Worm (Caenorhabditis elegans) whole organism, L3 larva: Measurements from ENCODE around the gene pqn-29.

ENCODE experiments used
- R02D3.7 ChIP-seq: fragments of 150-350 bp; optimal IDR thresholded peaks from 2 replicates; lab custom pipeline; 2014; ENCODE audit warnings: missing biosample characterization, missing genetic modification characterization
- ZK546.5 ChIP-seq: sonication (generic microtip); optimal IDR thresholded peaks from 2 replicates; lab custom pipeline; 2017; ENCODE audit warnings: missing biosample characterization, missing genetic modification characterization
- ama-1 ChIP-seq: fragments of 150-350 bp; optimal IDR thresholded peaks from 2 replicates; lab custom pipeline; 2018
- ceh-16 ChIP-seq: sonication (generic microtip); optimal IDR thresholded peaks from 2 replicates; lab custom pipeline; 2017; ENCODE audit warnings: missing biosample characterization, missing genetic modification characterization
- ceh-9 ChIP-seq: sonication (generic microtip); optimal IDR thresholded peaks from 2 replicates; lab custom pipeline; 2018; ENCODE audit warnings: missing biosample characterization, missing genetic modification characterization
- daf-12 ChIP-seq: fragments of 150-350 bp; optimal IDR thresholded peaks from 2 replicates; lab custom pipeline; 2014; ENCODE audit warnings: missing biosample characterization, missing genetic modification reagents, missing genetic modification characterization
- egl-27 ChIP-seq: sonication (generic microtip); optimal IDR thresholded peaks from 4 replicates; lab custom pipeline; 2017; ENCODE audit warnings: missing biosample characterization, missing genetic modification reagents, missing genetic modification characterization
- egl-5 ChIP-seq: fragments of 150-350 bp; optimal IDR thresholded peaks from 2 replicates; lab custom pipeline; 2017; ENCODE audit warnings: missing biosample characterization, missing genetic modification reagents, missing genetic modification characterization, inconsistent platforms
- eor-1 ChIP-seq, 2 experiments: fragments of 150-350 bp; optimal IDR thresholded peaks; 2 replicates each; lab custom pipeline; 2014 to 2018; ENCODE audit warnings: missing biosample characterization in 2 of 2, missing genetic modification characterization in 2 of 2
- fkh-10 ChIP-seq: sonication (generic microtip); optimal IDR thresholded peaks from 2 replicates; lab custom pipeline; 2017; ENCODE audit warnings: missing biosample characterization, missing genetic modification reagents, missing genetic modification characterization
- jun-1 ChIP-seq: fragments of 150-350 bp; optimal IDR thresholded peaks from 2 replicates; lab custom pipeline; 2014; ENCODE audit warnings: missing biosample characterization, missing genetic modification reagents, missing genetic modification characterization
- lin-15B ChIP-seq: fragments of 150-350 bp; optimal IDR thresholded peaks from 2 replicates; lab custom pipeline; 2014; ENCODE audit warnings: missing biosample characterization, missing genetic modification characterization
- lsy-12 ChIP-seq: sonication (generic microtip); optimal IDR thresholded peaks from 2 replicates; lab custom pipeline; 2016; ENCODE audit warnings: mild to moderate bottlenecking, missing genetic modification characterization, missing compliant biosample characterization
- mml-1 ChIP-seq: fragments of 150-350 bp; sonication (generic microtip); optimal IDR thresholded peaks from 3 replicates; lab custom pipeline; 2014; ENCODE audit warnings: missing biosample characterization, missing genetic modification characterization
- nfya-1 ChIP-seq: sonication (generic microtip); optimal IDR thresholded peaks from 2 replicates; lab custom pipeline; 2017; ENCODE audit warnings: missing genetic modification characterization, mild to moderate bottlenecking, missing compliant biosample characterization, antibody characterized with exemption, moderate library complexity; ENCODE audit not compliant: insufficient read depth
- nhr-12 ChIP-seq: fragments of 150-350 bp; optimal IDR thresholded peaks from 2 replicates; lab custom pipeline; 2014; ENCODE audit warnings: missing biosample characterization, missing genetic modification characterization
- nhr-23 ChIP-seq: fragments of 150-350 bp; optimal IDR thresholded peaks from 2 replicates; lab custom pipeline; 2014; ENCODE audit warnings: missing biosample characterization, missing genetic modification reagents, missing genetic modification characterization
- nhr-237 ChIP-seq: fragments of 150-350 bp; optimal IDR thresholded peaks from 2 replicates; lab custom pipeline; 2014; ENCODE audit warnings: missing biosample characterization, missing genetic modification characterization
- nhr-28 ChIP-seq: fragments of 150-350 bp; optimal IDR thresholded peaks from 2 replicates; lab custom pipeline; 2014; ENCODE audit warnings: missing biosample characterization, missing genetic modification characterization
- nhr-43 ChIP-seq: sonication (generic microtip); optimal IDR thresholded peaks from 2 replicates; lab custom pipeline; 2016; ENCODE audit warnings: mild to moderate bottlenecking, missing genetic modification characterization, missing compliant biosample characterization; ENCODE audit not compliant: poor library complexity, severe bottlenecking
- nhr-67 ChIP-seq: fragments of 150-350 bp; optimal IDR thresholded peaks from 2 replicates; lab custom pipeline; 2014; ENCODE audit warnings: missing biosample characterization, missing genetic modification characterization
- nhr-76 ChIP-seq: fragments of 150-350 bp; sonication (generic microtip); optimal IDR thresholded peaks from 5 replicates; lab custom pipeline; 2014; ENCODE audit warnings: missing biosample characterization, missing genetic modification characterization
- nhr-77 ChIP-seq: fragments of 150-350 bp; optimal IDR thresholded peaks from 2 replicates; lab custom pipeline; 2014; ENCODE audit warnings: missing biosample characterization, missing genetic modification characterization
- pqm-1 ChIP-seq: fragments of 150-350 bp; optimal IDR thresholded peaks from 2 replicates; lab custom pipeline; 2017; ENCODE audit warnings: missing biosample characterization, missing genetic modification characterization, inconsistent platforms
- skn-1 ChIP-seq: fragments of 150-350 bp; optimal IDR thresholded peaks from 2 replicates; lab custom pipeline; 2014; ENCODE audit warnings: missing biosample characterization, missing genetic modification characterization
- snpc-4 ChIP-seq: fragments of 150-350 bp; optimal IDR thresholded peaks from 2 replicates; lab custom pipeline; 2014; ENCODE audit warnings: missing biosample characterization, missing genetic modification characterization
- tbx-2 ChIP-seq: sonication (generic microtip); optimal IDR thresholded peaks from 2 replicates; lab custom pipeline; 2016; ENCODE audit warnings: mild to moderate bottlenecking, missing genetic modification characterization, missing compliant biosample characterization
- unc-39 ChIP-seq: sonication (generic microtip); optimal IDR thresholded peaks from 4 replicates; lab custom pipeline; 2017; ENCODE audit warnings: missing biosample characterization, missing genetic modification characterization
- unc-62 ChIP-seq: fragments of 150-350 bp; sonication (generic microtip); optimal IDR thresholded peaks from 4 replicates; lab custom pipeline; 2014; ENCODE audit warnings: missing biosample characterization, missing genetic modification reagents, missing genetic modification characterization
- zag-1 ChIP-seq: fragments of 150-350 bp; optimal IDR thresholded peaks from 2 replicates; lab custom pipeline; 2014; ENCODE audit warnings: missing biosample characterization, missing genetic modification characterization
- ztf-4 ChIP-seq: fragments of 150-350 bp; optimal IDR thresholded peaks from 2 replicates; lab custom pipeline; 2014; ENCODE audit warnings: missing biosample characterization, missing genetic modification characterization

pqn-29 gene

ce11 chrIII:4595771-4596227, 50.3 kb downstream of the pqn-29 start, which contains the start of gene asb-1:
Gene asb-1, minus strand, starts transcription at chrIII:4595821.
- TF ChIP-seq jun-1 (tag; lab: Kevin White, UChicago) (no peak), R02D3.7 (tag; lab: Kevin White, UChicago) (no peak), pqm-1 (tag; lab: Kevin White, UChicago) (no peak), ceh-9 (tag; lab: Kevin White, UChicago) (no peak), eor-1 (tag; optimal IDR thresholded peaks at IDR 0.05; lab: Kevin White, UChicago) (no peak), skn-1 (tag; lab: Kevin White, UChicago) (no peak), snpc-4 (tag; lab: Kevin White, UChicago) (no peak), nhr-12 (tag; lab: Kevin White, UChicago) (no peak), nhr-237 (no peak), lsy-12 (tag; lab: Kevin White, UChicago) (no peak), daf-12 (tag; lab: Kevin White, UChicago) (no peak), nfya-1 (tag; lab: Kevin White, UChicago) (no peak), nhr-28 (tag; lab: Kevin White, UChicago) (no peak), mml-1 (tag; lab: Kevin White, UChicago) (no peak)

DNA sequence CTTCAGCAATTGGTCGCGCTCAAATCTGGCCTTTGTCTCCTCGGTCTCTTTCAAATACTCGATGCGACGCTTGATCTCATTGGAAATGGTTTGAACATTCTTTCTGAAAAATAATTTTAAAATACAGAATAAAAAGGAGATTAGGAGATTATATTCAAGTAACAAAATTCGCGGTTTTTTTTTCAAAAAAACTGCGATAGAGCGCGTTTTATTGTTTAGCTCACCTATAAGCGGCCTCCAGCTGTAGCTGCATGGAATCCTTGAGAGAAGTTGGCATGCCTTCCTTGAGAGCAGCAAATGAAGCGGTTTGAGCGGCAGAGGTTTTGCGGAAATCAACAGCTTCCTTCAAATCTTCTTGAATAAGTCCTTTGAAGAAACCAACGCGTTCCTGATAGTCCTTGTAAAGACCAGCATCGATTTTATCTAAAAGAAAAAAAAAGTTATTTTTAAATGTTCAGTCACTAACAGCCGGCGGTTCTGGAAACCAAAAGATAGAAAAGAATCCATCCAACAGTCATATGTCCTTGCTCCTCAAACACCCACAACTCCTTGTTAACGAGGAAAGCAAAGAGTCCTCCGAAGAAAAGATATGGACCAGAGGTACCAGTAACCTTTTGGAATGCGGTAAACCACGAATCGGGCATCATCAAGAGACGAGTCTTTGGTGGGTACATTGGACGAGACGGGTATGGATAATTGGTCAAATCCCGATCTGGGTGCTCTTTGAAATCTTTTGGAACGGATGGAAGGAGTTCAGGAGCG, 51.2 kb downstream of the pqn-29 start:
- TF ChIP-seq skn-1 (tag; lab: Kevin White, UChicago) = no peak
- no peak for TF ChIP-seq ZK546.5 (tag; lab: Kevin White, UChicago)
- TF ChIP-seq egl-27 = no peak
- no peak for TF ChIP-seq nhr-77
- no peak for TF ChIP-seq nhr-67 (tag; lab: Kevin White, UChicago)
- TF ChIP-seq tbx-2 (tag; lab: Kevin White, UChicago) = no peak
- TF ChIP-seq nhr-43 (tag; lab: Kevin White, UChicago) = no peak
- no peak for TF ChIP-seq ceh-16
- TF ChIP-seq ztf-4 (tag; lab: Kevin White, UChicago) = no peak
- no peak for TF ChIP-seq unc-62 (GFP tag; lab: Kevin White, UChicago)
- no peak for TF ChIP-seq lin-15B (tag; lab: Kevin White, UChicago)
- no peak for TF ChIP-seq nhr-12 (tag; lab: Kevin White, UChicago)
- TF ChIP-seq ceh-9 (tag; lab: Kevin White, UChicago) = no peak
- TF ChIP-seq nhr-237 = no peak
- TF ChIP-seq unc-39 (tag; lab: Kevin White, UChicago) = no peak
- TF ChIP-seq egl-5 (tag; lab: Kevin White, UChicago) = no peak
- no peak for TF ChIP-seq nhr-23 (tag; lab: Kevin White, UChicago)
- no peak for TF ChIP-seq nhr-76 (tag; lab: Kevin White, UChicago)
- TF ChIP-seq, all 47 proteins: peak for 0

ce11 chrIII:4594324-4594723, 51.8 kb downstream of the pqn-29 start, which contains the start of gene apc-11:
Gene apc-11, minus strand, starts transcription at chrIII:4594424.
- TF ChIP-seq R02D3.7 (tag; lab: Kevin White, UChicago) (no peak), skn-1 (tag; lab: Kevin White, UChicago) (no peak), nhr-12 (tag; lab: Kevin White, UChicago) (no peak), nhr-28 (tag; lab: Kevin White, UChicago) (no peak), egl-27 (no peak), unc-62 (GFP tag; lab: Kevin White, UChicago) (no peak), zag-1 (no peak), mml-1 (tag; lab: Kevin White, UChicago) (no peak), fkh-10 (no peak), ztf-4 (tag; lab: Kevin White, UChicago) (no peak), nhr-43 (tag; lab: Kevin White, UChicago) (no peak), ama-1 (no peak)
